Worm (Caenorhabditis elegans) whole organism, midembryonic: Measurements from ENCODE around the gene grd-7.

Experiments used
- cog-1 ChIP-seq: sonication (generic microtip); optimal IDR thresholded peaks from 2 replicates; lab custom pipeline; 2016; ENCODE audit warnings: missing genetic modification characterization, missing compliant biosample characterization
- flt-1 ChIP-seq: fragments of 200-800 bp; sonication (Bioruptor generic); IDR thresholded peaks from 2 replicates; pipeline ENCODE4 v1.3.6; 2022; ENCODE audit warnings: missing genetic modification characterization, missing compliant biosample characterization
- ztf-29 ChIP-seq: fragments of 200-800 bp; sonication (Bioruptor generic); IDR thresholded peaks from 2 replicates; pipeline ENCODE4 v1.3.6; 2022; ENCODE audit warnings: missing genetic modification reagents, missing genetic modification characterization, missing compliant biosample characterization

DNA sequence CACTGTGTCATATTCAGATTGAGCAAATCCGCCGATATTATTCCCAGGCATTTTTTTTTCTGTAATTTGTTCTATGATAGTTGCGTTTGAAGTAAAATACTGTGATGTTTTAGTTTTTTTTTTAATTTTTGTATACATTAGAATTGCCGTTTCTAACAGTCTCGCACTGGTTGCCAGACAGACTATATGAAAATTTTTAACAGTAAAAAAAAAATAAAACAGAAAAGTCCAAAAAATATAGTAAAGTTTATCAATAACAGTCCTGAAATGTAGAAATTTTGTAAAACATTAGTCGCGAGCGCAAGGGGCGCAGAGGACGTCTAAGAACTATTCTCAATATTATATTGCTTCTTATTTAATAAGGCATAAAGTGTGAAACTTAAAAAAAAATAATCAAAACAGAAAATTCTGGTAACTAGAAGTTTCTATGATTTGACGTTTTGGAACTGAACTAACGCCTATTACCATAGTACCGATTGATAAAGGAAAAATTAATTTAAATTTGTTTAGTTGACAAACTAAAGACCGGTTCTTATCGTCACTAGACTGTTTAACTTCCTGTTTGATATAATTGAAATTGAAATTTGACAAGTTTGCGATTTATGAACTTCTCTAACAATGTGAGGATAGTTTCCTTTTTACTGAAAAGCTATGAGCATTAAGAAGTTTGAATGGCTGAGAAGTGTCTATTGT, 8.8 kb downstream of the grd-7 start, which contains the start of gene lact-1:
- TF ChIP-seq flt-1 (GFP tag; lab: Robert Waterston, UW): no peak
- TF ChIP-seq ztf-29 (GFP tag; lab: Robert Waterston, UW): no peak
- TF ChIP-seq cog-1: no peak
